Worm (Caenorhabditis elegans): ENCODE results near the gene nmad-1.

DNA sequence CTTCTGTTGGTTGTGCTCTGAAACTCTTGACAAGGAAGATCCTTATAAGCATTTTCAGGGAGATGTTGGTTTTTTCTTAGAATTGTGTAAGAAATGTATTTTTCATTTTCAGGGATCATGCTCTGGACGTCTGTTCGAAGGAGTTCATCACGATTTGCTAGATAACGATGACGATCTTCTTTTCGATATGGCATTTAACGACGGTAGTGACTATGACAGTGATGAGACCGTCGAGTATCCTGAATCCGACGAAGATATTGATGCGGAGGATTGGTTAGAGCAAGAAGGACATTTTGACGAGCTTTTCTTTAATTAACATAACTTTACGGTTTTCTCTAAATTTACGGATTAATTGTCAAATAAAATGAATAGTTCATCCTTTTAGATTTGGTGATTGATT is 34.0 kb upstream of the nmad-1 start:
- TF ChIP-seq ceh-82 (tag; optimal IDR thresholded peaks at IDR 0.05) (no peak), unc-62 (GFP tag; optimal IDR thresholded peaks at IDR 0.05) (no peak), ZK546.5 (tag; optimal IDR thresholded peaks at IDR 0.05) (no peak), skn-1 (tag; optimal IDR thresholded peaks at IDR 0.05) (no peak), lsy-12 (tag; optimal IDR thresholded peaks at IDR 0.05) (no peak), unc-39 (tag; optimal IDR thresholded peaks at IDR 0.05) (no peak), tbx-2 (tag; optimal IDR thresholded peaks at IDR 0.05) (no peak), ama-1 (optimal IDR thresholded peaks at IDR 0.05) (no peak), nfya-1 (tag; optimal IDR thresholded peaks at IDR 0.05; ENCODE audit: insufficient read depth) (no peak), fos-1 (tag; optimal IDR thresholded peaks at IDR 0.05) (no peak), ceh-16 (tag; optimal IDR thresholded peaks at IDR 0.05) (no peak), lin-15B (tag; optimal IDR thresholded peaks at IDR 0.05) (no peak), ceh-28 (tag; optimal IDR thresholded peaks at IDR 0.05) (no peak), sea-2 (GFP tag; optimal IDR thresholded peaks at IDR 0.05) (no peak)

Measured in whole organism, L3 larva.